Worm (Caenorhabditis elegans) whole organism, L4 larva: ENCODE data around the gene ZC15.1.

Experiments
- D1046.2 ChIP-seq: fragments of 200-800 bp; sonication (Bioruptor generic); IDR thresholded peaks from 2 replicates; pipeline ENCODE4 v1.3.6; 2022; ENCODE audit warnings: missing genetic modification characterization, missing compliant biosample characterization
- F26F4.8 ChIP-seq: fragments of 200-800 bp; sonication (Bioruptor generic); conservative IDR thresholded peaks from 2 replicates; pipeline ENCODE4 v1.3.6; 2022; ENCODE audit warnings: missing genetic modification characterization, missing compliant biosample characterization
- F44E2.7 ChIP-seq: fragments of 200-800 bp; sonication (Bioruptor generic); IDR thresholded peaks from 2 replicates; pipeline ENCODE4 v2.1.2; 2022; ENCODE audit warnings: missing genetic modification characterization, missing compliant biosample characterization
- F49E8.2 ChIP-seq: sonication (generic microtip); optimal IDR thresholded peaks from 2 replicates; lab custom pipeline; 2016; ENCODE audit warnings: missing compliant biosample characterization, mild to moderate bottlenecking, missing genetic modification characterization, borderline replicate concordance
- T20F7.1 ChIP-seq: fragments of 200-800 bp; sonication (Bioruptor generic); optimal IDR thresholded peaks from 2 replicates; lab custom pipeline; 2018; ENCODE audit warnings: mild to moderate bottlenecking, missing genetic modification characterization, missing compliant biosample characterization
- T26A8.4 ChIP-seq: fragments of 200-800 bp; sonication (Bioruptor generic); IDR thresholded peaks from 2 replicates; pipeline ENCODE4 v1.3.6; 2022; ENCODE audit warnings: missing genetic modification characterization, missing compliant biosample characterization
- Y48G9A.11 ChIP-seq: fragments of 200-800 bp; sonication (Bioruptor generic); IDR thresholded peaks from 2 replicates; pipeline ENCODE4 v1.3.6; 2022; ENCODE audit warnings: missing genetic modification reagents, missing genetic modification characterization, missing compliant biosample characterization
- aha-1 ChIP-seq: fragments of 150-350 bp; peaks from one replicate; lab custom pipeline; 2014; ENCODE audit warnings: missing biosample characterization, missing genetic modification characterization
- arid-1 ChIP-seq: fragments of 200-800 bp; sonication (Bioruptor generic); conservative IDR thresholded peaks from 2 replicates; pipeline ENCODE4 v1.3.6; 2022; ENCODE audit warnings: missing genetic modification reagents, missing genetic modification characterization, missing compliant biosample characterization
- ceh-20 ChIP-seq: fragments of 200-800 bp; sonication (Bioruptor generic); IDR thresholded peaks from 2 replicates; pipeline ENCODE4 v1.3.6; 2022; ENCODE audit warnings: missing genetic modification reagents, missing genetic modification characterization, missing compliant biosample characterization
- daf-16 ChIP-seq, 3 experiments: sonication (generic microtip); optimal IDR thresholded peaks; 2 replicates each; lab custom pipeline; 2016 to 2017; ENCODE audit warnings: missing genetic modification characterization in 3 of 3, missing genetic modification reagents in 3 of 3, mild to moderate bottlenecking in 2 of 3, missing compliant biosample characterization in 2 of 3, missing biosample characterization in 1 of 3, moderate library complexity in 1 of 3
- daf-8 ChIP-seq: fragments of 200-800 bp; sonication (Bioruptor generic); IDR thresholded peaks from 2 replicates; pipeline ENCODE4 v1.3.6; 2022; ENCODE audit warnings: missing genetic modification characterization, missing compliant biosample characterization
- dpl-1 ChIP-seq: fragments of 150-350 bp; optimal IDR thresholded peaks from 2 replicates; lab custom pipeline; 2014; ENCODE audit warnings: missing biosample characterization, missing genetic modification reagents, missing genetic modification characterization
- duxl-1 ChIP-seq: sonication (generic microtip); optimal IDR thresholded peaks from 2 replicates; lab custom pipeline; 2016; ENCODE audit warnings: mild to moderate bottlenecking, missing genetic modification characterization, moderate library complexity, missing compliant biosample characterization; ENCODE audit not compliant: poor library complexity
- egl-27 ChIP-seq: sonication (generic microtip); optimal IDR thresholded peaks from 3 replicates; lab custom pipeline; 2017; ENCODE audit warnings: missing biosample characterization, missing genetic modification reagents, missing genetic modification characterization
- egl-43 ChIP-seq: fragments of 200-800 bp; sonication (Bioruptor generic); IDR thresholded peaks from 2 replicates; pipeline ENCODE4 v1.3.6; 2022; ENCODE audit warnings: missing genetic modification reagents, missing genetic modification characterization, missing compliant biosample characterization
- fkh-10 ChIP-seq: fragments of 150-350 bp; optimal IDR thresholded peaks from 2 replicates; lab custom pipeline; 2014; ENCODE audit warnings: missing biosample characterization, missing genetic modification reagents, missing genetic modification characterization
- gei-8 ChIP-seq: fragments of 200-800 bp; sonication (Bioruptor generic); optimal IDR thresholded peaks from 2 replicates; lab custom pipeline; 2018; ENCODE audit warnings: mild to moderate bottlenecking, missing genetic modification characterization, missing compliant biosample characterization
- hlh-11 ChIP-seq: fragments of 200-800 bp; sonication (Bioruptor generic); optimal IDR thresholded peaks from 2 replicates; lab custom pipeline; 2018; ENCODE audit warnings: mild to moderate bottlenecking, missing genetic modification characterization, missing compliant biosample characterization
- lim-7 ChIP-seq: fragments of 200-800 bp; sonication (Bioruptor generic); IDR thresholded peaks from 2 replicates; pipeline ENCODE4 v1.3.6; 2022; ENCODE audit warnings: missing genetic modification characterization, missing compliant biosample characterization
- lin-38 ChIP-seq: fragments of 200-800 bp; sonication (Bioruptor generic); IDR thresholded peaks from 2 replicates; pipeline ENCODE4 v1.3.6; 2022; ENCODE audit warnings: missing genetic modification reagents, missing genetic modification characterization, missing compliant biosample characterization
- nhr-10 ChIP-seq: fragments of 150-350 bp; optimal IDR thresholded peaks from 2 replicates; lab custom pipeline; 2014; ENCODE audit warnings: missing biosample characterization, missing genetic modification characterization
- nhr-237 ChIP-seq: sonication (generic microtip); optimal IDR thresholded peaks from 2 replicates; lab custom pipeline; 2017; ENCODE audit warnings: missing biosample characterization, missing genetic modification characterization
- nhr-76 ChIP-seq: fragments of 150-350 bp; optimal IDR thresholded peaks from 2 replicates; lab custom pipeline; 2014; ENCODE audit warnings: missing biosample characterization, missing genetic modification characterization
- nhr-77 ChIP-seq: fragments of 150-350 bp; optimal IDR thresholded peaks from 2 replicates; lab custom pipeline; 2014; ENCODE audit warnings: missing biosample characterization, missing genetic modification characterization
- spr-1 ChIP-seq: sonication (generic microtip); optimal IDR thresholded peaks from 2 replicates; lab custom pipeline; 2016; ENCODE audit warnings: mild to moderate bottlenecking, missing genetic modification characterization, missing compliant biosample characterization
- spr-3 ChIP-seq: fragments of 200-800 bp; sonication (Bioruptor generic); optimal IDR thresholded peaks from 2 replicates; lab custom pipeline; 2018; ENCODE audit warnings: mild to moderate bottlenecking, missing genetic modification characterization, missing compliant biosample characterization
- tra-1 ChIP-seq: fragments of 200-800 bp; sonication (Bioruptor generic); IDR thresholded peaks from 2 replicates; pipeline ENCODE4 v1.3.6; 2022; ENCODE audit warnings: missing genetic modification reagents, missing genetic modification characterization, missing compliant biosample characterization
- unc-62 ChIP-seq, 3 experiments: fragments of 150-350 bp in 1 of 3; sonication (generic microtip); optimal IDR thresholded peaks in 2 of 3; peaks in 1 of 3; 1 replicate in 1 of 3; 2 replicates in 2 of 3; lab custom pipeline; 2014 to 2017; ENCODE audit warnings: missing biosample characterization in 3 of 3, missing genetic modification characterization in 3 of 3, missing genetic modification reagents in 3 of 3, missing genotype in 1 of 3
- vab-7 ChIP-seq: fragments of 200-800 bp; sonication (Bioruptor generic); IDR thresholded peaks from 2 replicates; pipeline ENCODE4 v1.3.6; 2022; ENCODE audit warnings: missing genetic modification reagents, missing genetic modification characterization, missing compliant biosample characterization
- zip-2 ChIP-seq: fragments of 150-350 bp; optimal IDR thresholded peaks from 2 replicates; lab custom pipeline; 2014; ENCODE audit warnings: missing biosample characterization, missing genetic modification characterization

Gene ZC15.1

ce11 chrV:20335264-20335663 lies 29.4 kb downstream of the ZC15.1 start, which contains the start of gene Y38H6A.5:
Gene Y38H6A.5 (minus strand): TSS chrV:20335364.
- TF ChIP-seq nhr-237 (tag; lab: Kevin White, UChicago) (no peak), F49E8.2 (tag; lab: Kevin White, UChicago) (no peak), unc-62 (GFP tag; optimal IDR thresholded peaks at IDR 0.05 in 1 of 2; lab: Kevin White, UChicago) (peak in 1 of 2 experiments; percentile 65), unc-62 (tag; optimal IDR thresholded peaks at IDR 0.05; lab: Kevin White, UChicago) (no peak)

ce11 chrV:20338020-20338419 lies 32.1 kb downstream of the ZC15.1 start:
- TF ChIP-seq nhr-76 (no peak), aha-1 (tag; lab: Kevin White, UChicago) (peak; percentile 77)

- TF ChIP-seq vab-7 (GFP tag; lab: Robert Waterston, UW) (no peak), nhr-76 (no peak), tra-1 (GFP tag; lab: Robert Waterston, UW) (no peak), unc-62 (GFP tag; optimal IDR thresholded peaks at IDR 0.05 in 1 of 2; lab: Kevin White, UChicago) (no peak), unc-62 (tag; optimal IDR thresholded peaks at IDR 0.05; lab: Kevin White, UChicago) (no peak), T26A8.4 (GFP tag; lab: Robert Waterston, UW) (no peak), nhr-77 (tag; lab: Kevin White, UChicago) (no peak), fkh-10 (peak; percentile 75)
Measured at ce11 chrV:20338870-20339269, 33.0 kb downstream of the ZC15.1 start.

- TF ChIP-seq nhr-10 (tag; lab: Kevin White, UChicago) (no peak), aha-1 (tag; lab: Kevin White, UChicago) (peak; percentile 47), egl-27 (no peak), T20F7.1 (no peak), gei-8 (GFP tag; lab: Kevin White, UChicago) (no peak), spr-1 (tag; lab: Kevin White, UChicago) (no peak)
Measured at ce11 chrV:20344889-20345288, 39.0 kb downstream of the ZC15.1 start, which contains the start of gene Y38H6A.3. Gene Y38H6A.3 (plus strand): TSS chrV:20345189.

- 0 out of 2 replicates have a peak, but pooled peaks have one; percentile 64 for TF ChIP-seq D1046.2
- no peak for TF ChIP-seq arid-1 (GFP tag; lab: Robert Waterston, UW)
- peak; percentile 53 for TF ChIP-seq lin-38
- TF ChIP-seq F44E2.7 (GFP tag; lab: Robert Waterston, UW): peak; percentile 53; the same call in 1 of the 2 replicates
- 0 out of 2 replicates have a peak, but pooled peaks have one; percentile 25 for TF ChIP-seq Y48G9A.11 (GFP tag; lab: Robert Waterston, UW)
- no peak for TF ChIP-seq F49E8.2 (tag; lab: Kevin White, UChicago)
- peak; percentile 63 for TF ChIP-seq vab-7 (GFP tag; lab: Robert Waterston, UW)
Measured at ce11 chrV:20347625-20348024, 41.7 kb downstream of the ZC15.1 start.

- TF ChIP-seq daf-16 (GFP tag; optimal IDR thresholded peaks at IDR 0.05; lab: Kevin White, UChicago): peak in 1 of 2 experiments; percentile 50
- peak; percentile 10 for TF ChIP-seq daf-16 (tag; optimal IDR thresholded peaks at IDR 0.05; lab: Kevin White, UChicago)
- no peak for TF ChIP-seq spr-3 (GFP tag; lab: Kevin White, UChicago)
- no peak for TF ChIP-seq dpl-1 (GFP tag; lab: Kevin White, UChicago)
- TF ChIP-seq ceh-20 (GFP tag; lab: Robert Waterston, UW): 0 out of 2 replicates have a peak, but pooled peaks have one; percentile 30
- TF ChIP-seq duxl-1: no peak
- peak; percentile 66 for TF ChIP-seq egl-43 (GFP tag; lab: Robert Waterston, UW)
- 0 out of 2 replicates have a peak, but pooled peaks have one; percentile 18 for TF ChIP-seq daf-8 (GFP tag; lab: Robert Waterston, UW)
- peak; percentile 65; the same call in 1 of the 2 replicates for TF ChIP-seq D1046.2
- TF ChIP-seq hlh-11 (tag; lab: Kevin White, UChicago): no peak
- TF ChIP-seq lim-7: 0 out of 2 replicates have a peak, but pooled peaks have one; percentile 50
- no peak for TF ChIP-seq zip-2 (tag; lab: Kevin White, UChicago)
- TF ChIP-seq F26F4.8: no peak
- TF ChIP-seq F44E2.7 (GFP tag; lab: Robert Waterston, UW): peak; percentile 86; the same call in 1 of the 2 replicates
Measured at ce11 chrV:20350382-20350781, 44.5 kb downstream of the ZC15.1 start.
